Worm (Caenorhabditis elegans): ENCODE data around the gene Y81B9A.3.

- no peak for TF ChIP-seq F10E7.11 (tag; optimal IDR thresholded peaks at IDR 0.05)
- TF ChIP-seq gei-17 (GFP tag; optimal IDR thresholded peaks at IDR 0.05), result no peak
- no peak for TF ChIP-seq athp-1 (tag; optimal IDR thresholded peaks at IDR 0.05)
- TF ChIP-seq hmg-20 (GFP tag; IDR thresholded peaks at IDR 0.05), result no peak
- TF ChIP-seq F39B2.1 (GFP tag; IDR thresholded peaks at IDR 0.05), result no peak
- peak; percentile 33 for TF ChIP-seq nhr-80 (tag; optimal IDR thresholded peaks at IDR 0.05)
- TF ChIP-seq F49E8.2 (tag; optimal IDR thresholded peaks at IDR 0.05; ENCODE audit: insufficient read depth), result no peak
- TF ChIP-seq hlh-26 (GFP tag; conservative IDR thresholded peaks at IDR 0.05), result no peak
- no peak for TF ChIP-seq tlf-1 (GFP tag; optimal IDR thresholded peaks at IDR 0.05)
- no peak for TF ChIP-seq nfya-2 (GFP tag; IDR thresholded peaks at IDR 0.05)
- TF ChIP-seq madf-6 (GFP tag; IDR thresholded peaks at IDR 0.05), result no peak
- no peak for TF ChIP-seq B0035.1 (tag; optimal IDR thresholded peaks at IDR 0.05)
- TF ChIP-seq ztf-22 (GFP tag; optimal IDR thresholded peaks at IDR 0.05), result no peak
Measured at ce11 chrX:9231556-9231955, 49.3 kb downstream of the Y81B9A.3 start.

Data from whole organism, young adult.